Fruit fly (Drosophila melanogaster) whole organism, embryonic: ENCODE results near the gene AlkB.

Experiments
- Bteb2 ChIP-seq: fragments of 200-800 bp; sonication (Bioruptor generic); optimal IDR thresholded peaks from 2 replicates; lab custom pipeline; 2016; ENCODE audit warnings: missing biosample characterization, missing genetic modification characterization
- CG12071 ChIP-seq: fragments of 200-800 bp; sonication (Bioruptor generic); optimal IDR thresholded peaks from 3 replicates; lab custom pipeline; 2018; ENCODE audit warnings: missing biosample characterization, mild to moderate bottlenecking, missing genetic modification characterization
- CG12299 ChIP-seq: fragments of 200-800 bp; sonication (Bioruptor generic); optimal IDR thresholded peaks from 2 replicates; lab custom pipeline; 2018; ENCODE audit warnings: missing biosample characterization, mild to moderate bottlenecking, missing genetic modification characterization
- CG1233 ChIP-seq: fragments of 200-800 bp; sonication (Bioruptor generic); optimal IDR thresholded peaks from 4 replicates; lab custom pipeline; 2018; ENCODE audit warnings: missing biosample characterization, mild to moderate bottlenecking, missing genetic modification characterization
- CG13424 ChIP-seq: fragments of 200-800 bp; sonication (Bioruptor generic); optimal IDR thresholded peaks from 2 replicates; lab custom pipeline; 2019; ENCODE audit warnings: missing biosample characterization, mild to moderate bottlenecking, missing genetic modification characterization, moderate library complexity
- CG15601 ChIP-seq: fragments of 200-800 bp; sonication (Bioruptor generic); optimal IDR thresholded peaks from 3 replicates; lab custom pipeline; 2019; ENCODE audit warnings: missing biosample characterization, mild to moderate bottlenecking, missing genetic modification characterization, moderate library complexity
- CG15696 ChIP-seq: fragments of 200-800 bp; sonication (Bioruptor generic); optimal IDR thresholded peaks from 2 replicates; lab custom pipeline; 2019; ENCODE audit warnings: missing biosample characterization, mild to moderate bottlenecking, missing genetic modification characterization, moderate library complexity
- CG16813 ChIP-seq: fragments of 200-800 bp; sonication (Bioruptor generic); IDR thresholded peaks from 3 replicates; pipeline ENCODE4 v1.3.6; 2022; ENCODE audit warnings: missing biosample characterization, missing genetic modification characterization; ENCODE audit not compliant: partially characterized antibody
- CG18599 ChIP-seq: fragments of 200-800 bp; sonication (Bioruptor generic); optimal IDR thresholded peaks from 3 replicates; lab custom pipeline; 2017; ENCODE audit warnings: missing biosample characterization, missing genetic modification characterization, mild to moderate bottlenecking, moderate library complexity, missing genetic modification reagents
- CG2678 ChIP-seq: fragments of 200-800 bp; sonication (Bioruptor generic); optimal IDR thresholded peaks from 3 replicates; lab custom pipeline; 2019; ENCODE audit warnings: missing biosample characterization, mild to moderate bottlenecking, missing genetic modification characterization, moderate library complexity
- CG3065 ChIP-seq: fragments of 200-800 bp; sonication (Bioruptor generic); optimal IDR thresholded peaks from 2 replicates; lab custom pipeline; 2016; ENCODE audit warnings: missing biosample characterization, missing genetic modification characterization
- CG31365 ChIP-seq: fragments of 200-800 bp; sonication (Bioruptor generic); optimal IDR thresholded peaks from 2 replicates; lab custom pipeline; 2018; ENCODE audit warnings: missing biosample characterization, mild to moderate bottlenecking, missing genetic modification characterization
- CG34376 ChIP-seq: fragments of 200-800 bp; sonication (Bioruptor generic); optimal IDR thresholded peaks from 2 replicates; lab custom pipeline; 2018; ENCODE audit warnings: missing biosample characterization, mild to moderate bottlenecking, missing genetic modification characterization
- CG3838 ChIP-seq: fragments of 200-800 bp; sonication (Bioruptor generic); optimal IDR thresholded peaks from 3 replicates; lab custom pipeline; 2016; ENCODE audit warnings: missing biosample characterization, missing genetic modification characterization
- CG4328 ChIP-seq: fragments of 200-800 bp; sonication (Bioruptor generic); optimal IDR thresholded peaks from 3 replicates; lab custom pipeline; 2017; ENCODE audit warnings: missing biosample characterization, missing genetic modification reagents, missing genetic modification characterization
- CG8089 ChIP-seq: fragments of 200-800 bp; sonication (Bioruptor generic); optimal IDR thresholded peaks from 3 replicates; lab custom pipeline; 2016; ENCODE audit warnings: missing biosample characterization, missing genetic modification characterization
- CG8281 ChIP-seq: fragments of 200-800 bp; sonication (Bioruptor generic); optimal IDR thresholded peaks from 2 replicates; lab custom pipeline; 2018; ENCODE audit warnings: missing biosample characterization, mild to moderate bottlenecking, missing genetic modification characterization, moderate library complexity
- D19B ChIP-seq: fragments of 200-800 bp; sonication (Bioruptor generic); optimal IDR thresholded peaks from 2 replicates; lab custom pipeline; 2017; ENCODE audit warnings: missing biosample characterization, mild to moderate bottlenecking, missing genetic modification characterization
- Doc3 ChIP-seq: fragments of 200-800 bp; sonication (Bioruptor generic); IDR thresholded peaks from 3 replicates; pipeline ENCODE4 v1.3.6; 2022; ENCODE audit warnings: missing biosample characterization, missing genetic modification characterization; ENCODE audit not compliant: partially characterized antibody
- GATAe ChIP-seq: fragments of 200-800 bp; sonication (Bioruptor generic); conservative IDR thresholded peaks from 2 replicates; pipeline ENCODE4 v1.3.6; 2022; ENCODE audit warnings: missing biosample characterization, missing genetic modification characterization
- Gug ChIP-seq: fragments of 200-800 bp; sonication (Bioruptor generic); IDR thresholded peaks from 4 replicates; pipeline ENCODE4 v1.3.6; 2022; ENCODE audit warnings: missing biosample characterization, missing genetic modification characterization
- Hmr ChIP-seq: fragments of 200-800 bp; sonication (Bioruptor generic); optimal IDR thresholded peaks from 3 replicates; lab custom pipeline; 2017; ENCODE audit warnings: mild to moderate bottlenecking, missing biosample characterization, missing genetic modification reagents, missing genetic modification characterization
- MESR4 ChIP-seq: fragments of 200-800 bp; sonication (Bioruptor generic); optimal IDR thresholded peaks from 2 replicates; lab custom pipeline; 2018; ENCODE audit warnings: missing biosample characterization, mild to moderate bottlenecking, missing genetic modification characterization, moderate library complexity
- NC2β ChIP-seq: fragments of 200-800 bp; sonication (Bioruptor generic); optimal IDR thresholded peaks from 2 replicates; lab custom pipeline; 2016; ENCODE audit warnings: missing biosample characterization, missing genetic modification characterization
- PHDP ChIP-seq: fragments of 200-800 bp; sonication (Bioruptor generic); optimal IDR thresholded peaks from 3 replicates; lab custom pipeline; 2018; ENCODE audit warnings: missing biosample characterization, mild to moderate bottlenecking, missing genetic modification characterization, moderate library complexity
- Ssrp ChIP-seq: fragments of 200-800 bp; sonication (Bioruptor generic); optimal IDR thresholded peaks from 2 replicates; lab custom pipeline; 2018; ENCODE audit warnings: missing biosample characterization, mild to moderate bottlenecking, missing genetic modification characterization, moderate library complexity
- amos ChIP-seq: fragments of 200-800 bp; sonication (Bioruptor generic); IDR thresholded peaks from 2 replicates; pipeline ENCODE4 v1.3.6; 2022; ENCODE audit warnings: missing biosample characterization, missing genetic modification characterization; ENCODE audit not compliant: partially characterized antibody
- ap ChIP-seq: fragments of 200-800 bp; sonication (Bioruptor generic); IDR thresholded peaks from 2 replicates; pipeline ENCODE4 v1.3.6; 2022; ENCODE audit warnings: missing biosample characterization, missing genetic modification characterization
- ato ChIP-seq: fragments of 200-800 bp; sonication (Bioruptor generic); IDR thresholded peaks from 2 replicates; pipeline ENCODE4 v1.3.6; 2022; ENCODE audit warnings: missing biosample characterization, missing genetic modification characterization; ENCODE audit not compliant: partially characterized antibody
- caup ChIP-seq: fragments of 200-800 bp; sonication (Bioruptor generic); optimal IDR thresholded peaks from 3 replicates; lab custom pipeline; 2017; ENCODE audit warnings: missing biosample characterization, mild to moderate bottlenecking, missing genetic modification characterization, moderate library complexity; ENCODE audit not compliant: severe bottlenecking
- chinmo ChIP-seq: fragments of 200-800 bp; sonication (Bioruptor generic); IDR thresholded peaks from 4 replicates; pipeline ENCODE4 v1.3.6; 2022; ENCODE audit warnings: missing biosample characterization, missing genetic modification characterization; ENCODE audit not compliant: partially characterized antibody
- chm ChIP-seq: fragments of 200-800 bp; sonication (Bioruptor generic); IDR thresholded peaks from 2 replicates; pipeline ENCODE4 v1.3.6; 2022; ENCODE audit warnings: missing biosample characterization, missing genetic modification characterization
- ci ChIP-seq: fragments of 200-800 bp; sonication (Bioruptor generic); IDR thresholded peaks from 3 replicates; pipeline ENCODE4 v1.3.6; 2022; ENCODE audit warnings: missing biosample characterization, missing genetic modification characterization
- dan ChIP-seq: fragments of 200-800 bp; sonication (Bioruptor generic); IDR thresholded peaks from 2 replicates; pipeline ENCODE4 v1.3.6; 2022; ENCODE audit warnings: missing biosample characterization, missing genetic modification characterization
- eve ChIP-seq, 2 experiments: fragments of >200 bp; optimal IDR thresholded peaks; 2 replicates each; lab custom pipeline; 2017; ENCODE audit warnings: missing biosample characterization in 2 of 2, missing genetic modification characterization in 2 of 2
- fru ChIP-seq: fragments of >200 bp; optimal IDR thresholded peaks from 2 replicates; lab custom pipeline; 2017
- grn ChIP-seq: fragments of 200-800 bp; sonication (Bioruptor generic); optimal IDR thresholded peaks from 3 replicates; lab custom pipeline; 2017; ENCODE audit warnings: missing biosample characterization, missing genetic modification characterization
- gt ChIP-seq: fragments of 200-800 bp; sonication (Bioruptor generic); IDR thresholded peaks from 2 replicates; pipeline ENCODE4 v1.3.6; 2022; ENCODE audit warnings: missing biosample characterization, missing genetic modification characterization
- ham ChIP-seq: fragments of 200-800 bp; sonication (Bioruptor generic); IDR thresholded peaks from 2 replicates; pipeline ENCODE4 v1.3.6; 2022; ENCODE audit warnings: missing biosample characterization, missing genetic modification characterization
- hb ChIP-seq: fragments of 200-800 bp; sonication (Bioruptor generic); IDR thresholded peaks from 3 replicates; pipeline ENCODE4 v1.3.6; 2022; ENCODE audit warnings: missing biosample characterization, missing genetic modification characterization; ENCODE audit not compliant: partially characterized antibody
- hth ChIP-seq: fragments of >200 bp; optimal IDR thresholded peaks from 2 replicates; lab custom pipeline; 2017; ENCODE audit warnings: inconsistent platforms
- ind ChIP-seq: fragments of 200-800 bp; sonication (Bioruptor generic); optimal IDR thresholded peaks from 3 replicates; lab custom pipeline; 2016; ENCODE audit warnings: missing biosample characterization, missing genetic modification characterization
- jumu ChIP-seq: fragments of 200-800 bp; sonication (Bioruptor generic); optimal IDR thresholded peaks from 3 replicates; lab custom pipeline; 2016; ENCODE audit warnings: missing biosample characterization, missing genetic modification characterization
- oc ChIP-seq: fragments of 200-800 bp; sonication (Bioruptor generic); optimal IDR thresholded peaks from 2 replicates; lab custom pipeline; 2018; ENCODE audit warnings: missing biosample characterization, mild to moderate bottlenecking, missing genetic modification characterization, moderate library complexity
- peb ChIP-seq: fragments of 200-800 bp; sonication (Bioruptor generic); IDR thresholded peaks from 2 replicates; pipeline ENCODE4 v1.3.6; 2022; ENCODE audit warnings: missing biosample characterization, missing genetic modification characterization
- pros ChIP-seq: fragments of 200-800 bp; sonication (Bioruptor generic); optimal IDR thresholded peaks from 3 replicates; lab custom pipeline; 2019; ENCODE audit warnings: missing biosample characterization, mild to moderate bottlenecking, missing genetic modification characterization, moderate library complexity
- psq ChIP-seq: fragments of 200-800 bp; sonication (Bioruptor generic); optimal IDR thresholded peaks from 2 replicates; lab custom pipeline; 2017; ENCODE audit warnings: missing biosample characterization, missing genetic modification characterization
- pzg ChIP-seq: fragments of 200-800 bp; sonication (Bioruptor generic); optimal IDR thresholded peaks from 3 replicates; lab custom pipeline; 2018; ENCODE audit warnings: missing biosample characterization, mild to moderate bottlenecking, missing genetic modification characterization, moderate library complexity
- rib ChIP-seq: fragments of 200-800 bp; sonication (Bioruptor generic); IDR thresholded peaks from 2 replicates; pipeline ENCODE4 v1.3.6; 2022; ENCODE audit warnings: missing biosample characterization, missing genetic modification characterization
- sug ChIP-seq: fragments of 200-800 bp; optimal IDR thresholded peaks from 2 replicates; lab custom pipeline; 2019; ENCODE audit warnings: missing biosample characterization, mild to moderate bottlenecking, missing genetic modification characterization, moderate library complexity
- zf30C ChIP-seq: fragments of 200-800 bp; sonication (Bioruptor generic); optimal IDR thresholded peaks from 3 replicates; lab custom pipeline; 2018; ENCODE audit warnings: missing biosample characterization, mild to moderate bottlenecking, missing genetic modification characterization

The AlkB gene

dm6 chrX:15887247-15887616 is 27.9 kb upstream of the AlkB start, which contains the start of gene tay (continued):
- TF ChIP-seq pzg (GFP tag; lab: Kevin White, UChicago) (peak; percentile 84), gt (no peak), CG2678 (no peak), CG16813 (peak; percentile 80), ind (no peak), eve (GFP tag; optimal IDR thresholded peaks at IDR 0.05; lab: Kevin White, UChicago) (no peak), CG31365 (no peak), peb (GFP tag; lab: Robert Waterston, UW) (no peak), CG3065 (GFP tag; lab: Kevin White, UChicago) (no peak), CG13424 (no peak), dan (GFP tag; lab: Robert Waterston, UW) (no peak), ham (no peak), hb (GFP tag; lab: Robert Waterston, UW) (peak; percentile 42; the same call in 1 of the 3 replicates), CG18599 (GFP tag; lab: Kevin White, UChicago) (no peak), caup (GFP tag; lab: Kevin White, UChicago) (no peak), chinmo (GFP tag; lab: Robert Waterston, UW) (0 out of 4 replicates have a peak, but pooled peaks have one; percentile 41), CG15601 (tag; lab: Kevin White, UChicago) (no peak), Hmr (GFP tag; lab: Kevin White, UChicago) (no peak), CG12071 (GFP tag; lab: Kevin White, UChicago) (no peak), grn (no peak), NC2β (GFP tag; lab: Kevin White, UChicago) (peak; percentile 8), GATAe (GFP tag; lab: Robert Waterston, UW) (no peak), Doc3 (GFP tag; lab: Robert Waterston, UW) (no peak), hth (lab: Kevin White, UChicago) (no peak), Gug (GFP tag; lab: Robert Waterston, UW) (no peak; the same call in 3 of the 4 replicates), CG8281 (tag; lab: Kevin White, UChicago) (no peak), psq (GFP tag; lab: Kevin White, UChicago) (no peak), CG34376 (GFP tag; lab: Kevin White, UChicago) (no peak), ap (GFP tag; lab: Robert Waterston, UW) (no peak), CG8089 (GFP tag; lab: Kevin White, UChicago) (no peak), Ssrp (no peak), ci (GFP tag; lab: Robert Waterston, UW) (no peak), rib (GFP tag; lab: Robert Waterston, UW) (no peak), CG15696 (tag; lab: Kevin White, UChicago) (no peak), fru (no peak), Bteb2 (GFP tag; lab: Kevin White, UChicago) (no peak), oc (tag; lab: Kevin White, UChicago) (no peak), pros (GFP tag; lab: Kevin White, UChicago) (no peak), zf30C (GFP tag; lab: Kevin White, UChicago) (peak; percentile 38), CG4328 (GFP tag; lab: Kevin White, UChicago) (no peak), CG1233 (no peak), MESR4 (peak; percentile 37), jumu (GFP tag; lab: Kevin White, UChicago) (peak; percentile 14), PHDP (tag; lab: Kevin White, UChicago) (no peak), chm (GFP tag; lab: Robert Waterston, UW) (no peak), sug (peak; percentile 31), CG3838 (GFP tag; lab: Kevin White, UChicago) (no peak), D19B (GFP tag; lab: Kevin White, UChicago) (no peak), ato (GFP tag; lab: Robert Waterston, UW) (peak; percentile 81), CG12299 (tag; lab: Kevin White, UChicago) (peak; percentile 1), amos (peak; percentile 82)
